Worm (Caenorhabditis elegans) whole organism, early embryonic: ENCODE data around the gene R11D1.2.

Source experiments
- B0310.2 ChIP-seq: sonication (generic microtip); optimal IDR thresholded peaks from 2 replicates; lab custom pipeline; 2016; ENCODE audit warnings: mild to moderate bottlenecking, missing genetic modification characterization, missing compliant biosample characterization
- F13C5.2 ChIP-seq: sonication (generic microtip); optimal IDR thresholded peaks from 2 replicates; lab custom pipeline; 2017; ENCODE audit warnings: mild to moderate bottlenecking, missing genetic modification characterization, inconsistent platforms, missing compliant biosample characterization
- ama-1 ChIP-seq: fragments of 150-350 bp; optimal IDR thresholded peaks from 2 replicates; lab custom pipeline; 2014
- ets-7 ChIP-seq: sonication (generic microtip); optimal IDR thresholded peaks from 2 replicates; lab custom pipeline; 2016; ENCODE audit warnings: missing genotype, missing genetic modification characterization, missing compliant biosample characterization
- flt-1 ChIP-seq: fragments of 200-800 bp; sonication (Bioruptor generic); IDR thresholded peaks from 2 replicates; pipeline ENCODE4 v1.3.6; 2022; ENCODE audit warnings: missing genetic modification characterization, missing compliant biosample characterization
- hmbx-1 ChIP-seq: sonication (generic microtip); optimal IDR thresholded peaks from 2 replicates; lab custom pipeline; 2016; ENCODE audit warnings: mild to moderate bottlenecking, missing genetic modification characterization, missing compliant biosample characterization
- pes-1 ChIP-seq: fragments of 200-800 bp; sonication (Bioruptor generic); IDR thresholded peaks from 2 replicates; pipeline ENCODE4 v1.3.6; 2022; ENCODE audit warnings: missing genetic modification reagents, missing genetic modification characterization, missing compliant biosample characterization
- scrt-1 ChIP-seq: fragments of 200-800 bp; sonication (Bioruptor generic); IDR thresholded peaks from 2 replicates; pipeline ENCODE4 v1.3.6; 2022; ENCODE audit warnings: missing genetic modification characterization, missing compliant biosample characterization
- tbx-37 ChIP-seq: fragments of 200-800 bp; sonication (Bioruptor generic); conservative IDR thresholded peaks from 2 replicates; pipeline ENCODE4 v1.3.6; 2022; ENCODE audit warnings: missing genetic modification reagents, missing genetic modification characterization, missing compliant biosample characterization

- TF ChIP-seq ama-1: no peak
- TF ChIP-seq hmbx-1 (tag; lab: Kevin White, UChicago): no peak
- TF ChIP-seq F13C5.2: no peak
- no peak for TF ChIP-seq tbx-37 (GFP tag; lab: Robert Waterston, UW)
- TF ChIP-seq pes-1: no peak
- TF ChIP-seq ets-7 (tag; lab: Kevin White, UChicago): no peak
- TF ChIP-seq B0310.2 (tag; lab: Kevin White, UChicago): no peak
- TF ChIP-seq flt-1 (GFP tag; lab: Robert Waterston, UW): no peak
- TF ChIP-seq scrt-1 (GFP tag; lab: Robert Waterston, UW): no peak
These were observed 32.1 kb upstream of the R11D1.2 start for ce11 chrV:12676299-12676698.
